Fruit fly (Drosophila melanogaster) S2 (cell line): ENCODE results near the gene st.

Experiments
- CG8478 ChIP-seq: fragments of >200 bp; optimal IDR thresholded peaks from 2 replicates; lab custom pipeline; 2018
- CTCF ChIP-seq, 2 experiments: fragments of >200 bp; optimal IDR thresholded peaks; 2 replicates each; lab custom pipeline; 2018

DNA sequence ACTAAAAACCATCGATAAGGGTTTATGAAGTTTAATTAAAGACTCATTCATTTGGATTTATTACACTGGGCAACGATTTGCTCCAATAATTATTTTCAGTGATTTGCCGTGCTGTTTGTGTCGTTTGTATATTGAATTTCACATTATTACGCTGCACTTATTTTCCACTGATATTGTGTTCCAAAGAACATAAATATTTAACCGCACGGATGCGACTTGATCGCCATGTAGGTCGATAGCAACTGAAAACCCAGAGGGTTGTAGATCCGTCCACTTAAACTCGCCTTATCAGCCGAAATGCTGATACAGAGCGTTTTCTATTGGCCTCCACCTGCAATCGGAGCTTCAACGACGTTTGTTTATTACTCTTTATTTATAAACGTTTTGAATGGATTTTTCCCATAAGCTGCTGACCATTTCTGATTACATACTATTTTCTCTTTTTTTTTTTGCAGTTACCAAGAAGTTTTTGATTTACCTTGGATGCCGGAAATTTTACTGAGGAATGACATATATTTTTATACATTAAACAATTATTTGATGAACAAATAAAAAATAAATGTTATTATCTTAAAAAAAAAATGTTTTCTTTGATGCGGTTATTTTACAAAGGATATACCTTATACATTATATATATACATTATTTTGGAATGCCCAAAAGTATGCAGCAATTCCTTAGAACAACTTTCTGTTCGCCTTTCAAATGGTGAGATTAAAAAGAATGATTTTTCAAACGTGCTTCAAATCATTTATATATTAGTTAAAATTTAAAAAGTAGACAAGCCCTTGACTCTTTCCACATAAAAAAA is 1.3 kb upstream of the st start, which contains the start of gene CG42514:
- TF ChIP-seq CG8478 (lab: Kevin White, UChicago) (no peak), CTCF (optimal IDR thresholded peaks at IDR 0.05; lab: Kevin White, UChicago) (no peak)
